Worm (Caenorhabditis elegans): ENCODE results near the gene kin-9.

DNA sequence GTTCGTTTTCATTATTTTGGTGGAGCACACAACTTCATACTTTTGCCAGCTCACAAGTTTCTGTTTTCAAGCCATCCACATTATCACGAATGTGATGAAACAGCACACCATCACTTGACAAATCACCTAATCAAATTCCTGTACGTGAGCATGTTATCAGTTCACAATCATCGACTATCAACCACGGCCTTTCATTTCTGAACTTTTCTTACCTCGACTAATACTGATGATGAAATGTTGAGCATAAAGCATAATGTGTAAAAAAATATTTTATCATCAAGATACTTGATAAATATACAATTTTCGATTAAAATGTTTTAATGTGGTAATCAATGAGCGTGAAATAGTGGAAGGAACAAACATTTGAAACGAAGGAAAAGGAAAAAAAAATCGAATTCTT is 41.0 kb downstream of the kin-9 start:
- TF ChIP-seq snpc-4 (tag; optimal IDR thresholded peaks at IDR 0.05) (no peak), ama-1 (optimal IDR thresholded peaks at IDR 0.05) (no peak), elt-3 (tag; optimal IDR thresholded peaks at IDR 0.05) (no peak), nhr-11 (tag; optimal IDR thresholded peaks at IDR 0.05) (no peak), ceh-8 (GFP tag; optimal IDR thresholded peaks at IDR 0.05) (no peak)

All from whole organism, L1 larva.